Fruit fly (Drosophila melanogaster) whole organism, embryonic: ENCODE results near the gene CG9948.

Experiments used
- Adf1 ChIP-seq: fragments of 200-800 bp; sonication (Bioruptor generic); IDR thresholded peaks from 2 replicates; pipeline ENCODE4 v1.3.6; 2022; ENCODE audit warnings: missing biosample characterization, missing genetic modification characterization
- CG10209 ChIP-seq: fragments of 200-800 bp; sonication (Bioruptor generic); optimal IDR thresholded peaks from 3 replicates; lab custom pipeline; 2017; ENCODE audit warnings: missing biosample characterization, mild to moderate bottlenecking, missing genetic modification characterization, missing genetic modification reagents
- CG10543 ChIP-seq: fragments of 200-800 bp; sonication (Bioruptor generic); optimal IDR thresholded peaks from 3 replicates; lab custom pipeline; 2017; ENCODE audit warnings: missing biosample characterization, mild to moderate bottlenecking, missing genetic modification characterization, moderate library complexity
- CG12744 ChIP-seq: fragments of 200-800 bp; sonication (Bioruptor generic); optimal IDR thresholded peaks from 2 replicates; lab custom pipeline; 2016; ENCODE audit warnings: missing biosample characterization, missing genetic modification characterization
- CG15011 ChIP-seq: fragments of 200-800 bp; sonication (Bioruptor generic); optimal IDR thresholded peaks from 3 replicates; lab custom pipeline; 2018; ENCODE audit warnings: missing biosample characterization, mild to moderate bottlenecking, missing genetic modification characterization
- CG1529 ChIP-seq: fragments of 200-800 bp; sonication (Bioruptor generic); optimal IDR thresholded peaks from 3 replicates; lab custom pipeline; 2018; ENCODE audit warnings: missing biosample characterization, missing genetic modification characterization
- CG17361 ChIP-seq: fragments of 200-800 bp; sonication (Bioruptor generic); IDR thresholded peaks from 3 replicates; pipeline ENCODE4 v1.3.6; 2022; ENCODE audit warnings: missing biosample characterization, missing genetic modification characterization
- CG17568 ChIP-seq: fragments of 200-800 bp; sonication (Bioruptor generic); optimal IDR thresholded peaks from 2 replicates; lab custom pipeline; 2018; ENCODE audit warnings: missing biosample characterization, mild to moderate bottlenecking, missing genetic modification characterization, moderate library complexity
- CG1832 ChIP-seq: fragments of 200-800 bp; sonication (Bioruptor generic); optimal IDR thresholded peaks from 2 replicates; lab custom pipeline; 2017; ENCODE audit warnings: missing biosample characterization, mild to moderate bottlenecking, missing genetic modification characterization, inconsistent platforms
- CG2199 ChIP-seq: fragments of 200-800 bp; sonication (Bioruptor generic); IDR thresholded peaks from 3 replicates; pipeline ENCODE4 v1.3.6; 2022; ENCODE audit warnings: missing biosample characterization, missing genetic modification characterization
- CG2712 ChIP-seq: fragments of 200-800 bp; optimal IDR thresholded peaks from 3 replicates; lab custom pipeline; 2019; ENCODE audit warnings: missing biosample characterization, mild to moderate bottlenecking, missing genetic modification characterization, moderate library complexity
- CG3995 ChIP-seq: fragments of 200-800 bp; sonication (Bioruptor generic); optimal IDR thresholded peaks from 3 replicates; lab custom pipeline; 2016; ENCODE audit warnings: missing biosample characterization, missing genetic modification characterization
- CG42726 ChIP-seq: fragments of 200-800 bp; sonication (Bioruptor generic); IDR thresholded peaks from 2 replicates; pipeline ENCODE4 v1.3.6; 2022; ENCODE audit warnings: missing biosample characterization, missing genetic modification characterization; ENCODE audit not compliant: partially characterized antibody
- CG43689 ChIP-seq: fragments of 200-800 bp; sonication (Bioruptor generic); IDR thresholded peaks from 2 replicates; pipeline ENCODE4 v1.3.6; 2022; ENCODE audit warnings: missing biosample characterization, missing genetic modification characterization
- CG6254 ChIP-seq: fragments of 200-800 bp; sonication (Bioruptor generic); optimal IDR thresholded peaks from 3 replicates; lab custom pipeline; 2017; ENCODE audit warnings: mild to moderate bottlenecking, missing biosample characterization, missing genetic modification reagents, missing genetic modification characterization
- CkIIα-i1 ChIP-seq: fragments of 200-800 bp; sonication (Bioruptor generic); IDR thresholded peaks from 2 replicates; pipeline ENCODE4 v1.3.6; 2022; ENCODE audit warnings: missing biosample characterization, missing genetic modification characterization
- Dfd ChIP-seq, 2 experiments: fragments of >200 bp; optimal IDR thresholded peaks; 2 replicates each; lab custom pipeline; 2017; ENCODE audit warnings: missing biosample characterization in 2 of 2, missing genetic modification characterization in 2 of 2
- Dref ChIP-seq: fragments of 200-800 bp; sonication (Bioruptor generic); IDR thresholded peaks from 2 replicates; pipeline ENCODE4 v1.3.6; 2022; ENCODE audit warnings: missing biosample characterization, missing genetic modification characterization
- ERR ChIP-seq: fragments of 200-800 bp; sonication (Bioruptor generic); optimal IDR thresholded peaks from 2 replicates; lab custom pipeline; 2016; ENCODE audit warnings: missing biosample characterization, missing genetic modification characterization
- Eip74EF ChIP-seq, 2 experiments: fragments of 200-800 bp in 1 of 2; fragments of >200 bp in 1 of 2; sonication (Bioruptor generic) in 1 of 2; optimal IDR thresholded peaks; 2 replicates each; lab custom pipeline; 2017 to 2019; ENCODE audit warnings: missing biosample characterization in 2 of 2, missing genetic modification characterization in 2 of 2, mild to moderate bottlenecking in 1 of 2, moderate library complexity in 1 of 2
- Fer3 ChIP-seq: fragments of 200-800 bp; sonication (Bioruptor generic); optimal IDR thresholded peaks from 2 replicates; lab custom pipeline; 2018; ENCODE audit warnings: missing biosample characterization, mild to moderate bottlenecking, missing genetic modification characterization, moderate library complexity
- GATAe ChIP-seq: fragments of 200-800 bp; sonication (Bioruptor generic); conservative IDR thresholded peaks from 2 replicates; pipeline ENCODE4 v1.3.6; 2022; ENCODE audit warnings: missing biosample characterization, missing genetic modification characterization
- HmgD ChIP-seq: fragments of 200-800 bp; sonication (Bioruptor generic); optimal IDR thresholded peaks from 3 replicates; lab custom pipeline; 2016; ENCODE audit warnings: missing biosample characterization, missing genetic modification characterization
- Hr3 ChIP-seq: fragments of 200-800 bp; sonication (Bioruptor generic); optimal IDR thresholded peaks from 3 replicates; lab custom pipeline; 2016; ENCODE audit warnings: missing biosample characterization, missing genetic modification characterization
- Lim3 ChIP-seq: fragments of 200-800 bp; sonication (Bioruptor generic); IDR thresholded peaks from 2 replicates; pipeline ENCODE4 v1.3.6; 2022; ENCODE audit warnings: missing biosample characterization, missing genetic modification characterization
- MBD-R2 ChIP-seq: fragments of 200-800 bp; sonication (Bioruptor generic); IDR thresholded peaks from 2 replicates; pipeline ENCODE4 v1.3.6; 2022; ENCODE audit warnings: missing biosample characterization, missing genetic modification characterization
- Med ChIP-seq: fragments of 200-800 bp; sonication (Bioruptor generic); peaks from one replicate; lab custom pipeline; 2016; ENCODE audit warnings: missing biosample characterization, missing genetic modification characterization, mild to moderate bottlenecking, inconsistent platforms, moderate library complexity
- Nf-YC ChIP-seq: fragments of 200-800 bp; optimal IDR thresholded peaks from 3 replicates; lab custom pipeline; 2019; ENCODE audit warnings: missing biosample characterization, mild to moderate bottlenecking, missing genetic modification characterization, moderate library complexity
- NfI ChIP-seq: fragments of 200-800 bp; sonication (Bioruptor generic); optimal IDR thresholded peaks from 3 replicates; lab custom pipeline; 2018; ENCODE audit warnings: missing biosample characterization, mild to moderate bottlenecking, missing genetic modification characterization, moderate library complexity
- Sin3A ChIP-seq: fragments of >200 bp; optimal IDR thresholded peaks from 2 replicates; lab custom pipeline; 2018
- Usf ChIP-seq: fragments of 200-800 bp; sonication (Bioruptor generic); optimal IDR thresholded peaks from 2 replicates; lab custom pipeline; 2017; ENCODE audit warnings: missing genotype, missing biosample characterization, missing genetic modification characterization
- ash1 ChIP-seq: fragments of 200-800 bp; sonication (Bioruptor generic); optimal IDR thresholded peaks from 2 replicates; lab custom pipeline; 2018; ENCODE audit warnings: missing biosample characterization, mild to moderate bottlenecking, missing genetic modification characterization
- bbx ChIP-seq: fragments of 200-800 bp; sonication (Bioruptor generic); IDR thresholded peaks from 2 replicates; pipeline ENCODE4 v1.3.6; 2022; ENCODE audit warnings: missing biosample characterization, missing genetic modification characterization; ENCODE audit not compliant: partially characterized antibody
- bcd ChIP-seq: fragments of 200-800 bp; sonication (Bioruptor generic); optimal IDR thresholded peaks from 2 replicates; lab custom pipeline; 2017; ENCODE audit warnings: missing biosample characterization, mild to moderate bottlenecking, missing genetic modification characterization
- bigmax ChIP-seq: fragments of 200-800 bp; sonication (Bioruptor generic); optimal IDR thresholded peaks from 2 replicates; lab custom pipeline; 2018; ENCODE audit warnings: missing biosample characterization, mild to moderate bottlenecking, missing genetic modification characterization
- chn ChIP-seq: fragments of 200-800 bp; sonication (Bioruptor generic); optimal IDR thresholded peaks from 2 replicates; lab custom pipeline; 2016; ENCODE audit warnings: missing biosample characterization, missing genetic modification characterization
- disco-r ChIP-seq: fragments of 200-800 bp; sonication (Bioruptor generic); optimal IDR thresholded peaks from 2 replicates; lab custom pipeline; 2016; ENCODE audit warnings: missing biosample characterization, missing genetic modification characterization
- dysf ChIP-seq: fragments of 200-800 bp; sonication (Bioruptor generic); IDR thresholded peaks from 3 replicates; pipeline ENCODE4 v1.3.6; 2022; ENCODE audit warnings: missing biosample characterization, missing genetic modification characterization
- exex ChIP-seq: fragments of 200-800 bp; sonication (Bioruptor generic); optimal IDR thresholded peaks from 4 replicates; lab custom pipeline; 2018; ENCODE audit warnings: missing biosample characterization, mild to moderate bottlenecking, missing genetic modification characterization, moderate library complexity
- fd96Cb ChIP-seq: fragments of 200-800 bp; sonication (Bioruptor generic); optimal IDR thresholded peaks from 2 replicates; lab custom pipeline; 2018; ENCODE audit warnings: missing biosample characterization, mild to moderate bottlenecking, missing genetic modification characterization, moderate library complexity
- ftz-f1 ChIP-seq: fragments of 200-800 bp; sonication (Bioruptor generic); optimal IDR thresholded peaks from 2 replicates; lab custom pipeline; 2016; ENCODE audit warnings: missing biosample characterization, missing genetic modification characterization
- grn ChIP-seq: fragments of 200-800 bp; sonication (Bioruptor generic); optimal IDR thresholded peaks from 3 replicates; lab custom pipeline; 2017; ENCODE audit warnings: missing biosample characterization, missing genetic modification characterization
- her ChIP-seq: fragments of 200-800 bp; sonication (Bioruptor generic); optimal IDR thresholded peaks from 2 replicates; lab custom pipeline; 2016; ENCODE audit warnings: missing biosample characterization, missing genetic modification characterization
- ken ChIP-seq: fragments of 200-800 bp; sonication (Bioruptor generic); IDR thresholded peaks from 3 replicates; pipeline ENCODE4 v1.3.6; 2022; ENCODE audit warnings: missing biosample characterization, missing genetic modification characterization
- luna ChIP-seq: fragments of 200-800 bp; sonication (Bioruptor generic); optimal IDR thresholded peaks from 2 replicates; lab custom pipeline; 2016; ENCODE audit warnings: missing biosample characterization, missing genetic modification characterization
- odd ChIP-seq: fragments of 200-800 bp; sonication (Bioruptor generic); optimal IDR thresholded peaks from 2 replicates; lab custom pipeline; 2017; ENCODE audit warnings: missing biosample characterization, mild to moderate bottlenecking, missing genetic modification characterization
- org-1 ChIP-seq: fragments of 200-800 bp; sonication (Bioruptor generic); optimal IDR thresholded peaks from 2 replicates; lab custom pipeline; 2017; ENCODE audit warnings: missing biosample characterization, missing genetic modification characterization
- pho ChIP-seq: fragments of 200-800 bp; sonication (Bioruptor generic); optimal IDR thresholded peaks from 2 replicates; lab custom pipeline; 2016; ENCODE audit warnings: missing biosample characterization, missing genetic modification characterization
- slou ChIP-seq: fragments of 200-800 bp; sonication (Bioruptor generic); optimal IDR thresholded peaks from 3 replicates; lab custom pipeline; 2016; ENCODE audit warnings: missing biosample characterization, missing genetic modification characterization
- tx ChIP-seq: fragments of 200-800 bp; sonication (Bioruptor generic); optimal IDR thresholded peaks from 2 replicates; lab custom pipeline; 2016; ENCODE audit warnings: missing biosample characterization, missing genetic modification characterization

Gene CG9948

DNA sequence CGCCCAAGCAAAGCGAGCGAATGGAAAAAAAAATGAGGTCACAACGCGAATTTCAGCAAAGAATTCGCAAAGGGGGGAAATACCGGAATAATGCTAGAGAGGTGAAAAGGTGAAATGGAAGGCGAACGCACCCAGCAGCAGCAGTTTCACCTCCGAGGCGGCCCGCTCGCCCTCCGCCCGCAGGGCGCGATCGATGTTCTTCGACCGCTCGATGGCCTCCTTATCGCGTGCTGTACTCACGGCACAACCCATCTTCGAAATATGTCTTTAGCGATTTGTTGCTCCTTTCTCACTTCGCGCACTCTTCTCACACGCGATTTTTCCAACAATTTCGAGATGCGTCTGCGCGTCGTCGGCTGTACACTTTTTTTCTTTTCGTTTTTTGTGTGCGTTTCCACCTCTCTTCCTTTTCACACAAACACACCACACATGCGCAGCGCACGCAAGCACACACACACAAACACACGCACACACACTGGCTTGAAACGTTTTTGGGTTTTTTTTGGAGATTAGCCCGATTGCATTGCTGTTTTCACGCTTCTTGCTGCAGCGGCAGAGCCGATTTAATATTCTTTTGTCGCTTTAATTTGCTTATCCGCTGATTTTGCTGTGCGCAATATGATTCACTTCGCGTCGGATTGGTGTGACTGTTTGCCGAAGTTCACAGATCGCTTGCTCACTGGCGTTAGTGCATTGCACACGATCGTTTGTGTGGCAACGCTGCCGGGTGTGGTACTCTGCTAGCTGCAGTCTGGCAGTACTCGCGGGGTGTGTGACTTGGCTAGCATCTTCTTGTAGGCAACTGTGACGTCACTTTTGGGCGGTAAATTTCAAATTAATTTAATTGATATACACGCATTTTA, 23.8 kb downstream of the CG9948 start, which contains the start of gene Galphai (continued):
- TF ChIP-seq her (GFP tag; lab: Kevin White, UChicago) = peak; percentile 64
- peak; percentile 52 for TF ChIP-seq CG2712 (tag; lab: Kevin White, UChicago)
- peak; percentile 31 for TF ChIP-seq CG12744 (GFP tag; lab: Kevin White, UChicago)
- peak; percentile 49; the same call in 1 of the 2 replicates for TF ChIP-seq Adf1 (GFP tag; lab: Robert Waterston, UW)
- no peak for TF ChIP-seq CG15011 (GFP tag; lab: Kevin White, UChicago)
- no peak for TF ChIP-seq exex (tag; lab: Kevin White, UChicago)
- no peak for TF ChIP-seq GATAe
- no peak for TF ChIP-seq Eip74EF (GFP tag; optimal IDR thresholded peaks at IDR 0.05; lab: Kevin White, UChicago)
- TF ChIP-seq org-1 (GFP tag; lab: Kevin White, UChicago) = no peak
- TF ChIP-seq Dfd (GFP tag; optimal IDR thresholded peaks at IDR 0.05; lab: Kevin White, UChicago) = no peak
- TF ChIP-seq grn (GFP tag; lab: Kevin White, UChicago) = peak; percentile 49
- no peak for TF ChIP-seq CG1832
- no peak for TF ChIP-seq CG10209
- peak; percentile 60 for TF ChIP-seq CG42726 (GFP tag; lab: Robert Waterston, UW)
- TF ChIP-seq ash1 (GFP tag; lab: Kevin White, UChicago) = peak; percentile 24
- TF ChIP-seq ftz-f1 (GFP tag; lab: Kevin White, UChicago) = peak; percentile 51
- TF ChIP-seq HmgD = peak; percentile 92
- no peak for TF ChIP-seq CG43689 (GFP tag; lab: Robert Waterston, UW)
- peak; percentile 44 for TF ChIP-seq luna (GFP tag; lab: Kevin White, UChicago)
- TF ChIP-seq bcd (GFP tag; lab: Kevin White, UChicago) = peak; percentile 1
- TF ChIP-seq Fer3 (tag; lab: Kevin White, UChicago) = no peak
- TF ChIP-seq tx (GFP tag; lab: Kevin White, UChicago) = no peak
- TF ChIP-seq CG10543 (GFP tag; lab: Kevin White, UChicago) = peak; percentile 13
- TF ChIP-seq fd96Cb (tag; lab: Kevin White, UChicago) = no peak
- no peak for TF ChIP-seq Usf
- no peak for TF ChIP-seq CG1529
- TF ChIP-seq MBD-R2 (GFP tag; lab: Robert Waterston, UW) = peak; percentile 63
- peak; percentile 43 for TF ChIP-seq bbx (GFP tag; lab: Robert Waterston, UW)
- peak; percentile 46 for TF ChIP-seq pho (GFP tag; lab: Kevin White, UChicago)
- TF ChIP-seq CG6254 (GFP tag; lab: Kevin White, UChicago) = no peak
- TF ChIP-seq Med (GFP tag; lab: Kevin White, UChicago) = peak; percentile 95
- TF ChIP-seq CG2199 = 0 out of 3 replicates have a peak, but pooled peaks have one; percentile 20
- no peak for TF ChIP-seq NfI (GFP tag; lab: Kevin White, UChicago)
- TF ChIP-seq CG17568 = no peak
- no peak for TF ChIP-seq CG17361 (GFP tag; lab: Robert Waterston, UW)
- TF ChIP-seq bigmax (GFP tag; lab: Kevin White, UChicago) = no peak
- TF ChIP-seq Dref (GFP tag; lab: Robert Waterston, UW) = peak; percentile 53
- TF ChIP-seq Lim3 (GFP tag; lab: Robert Waterston, UW) = no peak
- no peak for TF ChIP-seq slou (GFP tag; lab: Kevin White, UChicago)
- TF ChIP-seq CkIIα-i1 (GFP tag; lab: Robert Waterston, UW) = no peak
- TF ChIP-seq dysf = peak; percentile 6; the same call in 1 of the 3 replicates
- TF ChIP-seq ken (GFP tag; lab: Robert Waterston, UW) = peak; percentile 59; the same call in 1 of the 3 replicates
- no peak for TF ChIP-seq odd (GFP tag; lab: Kevin White, UChicago)
- TF ChIP-seq Sin3A (lab: Kevin White, UChicago) = peak; percentile 88
- TF ChIP-seq chn = no peak
- TF ChIP-seq Hr3 (GFP tag; lab: Kevin White, UChicago) = no peak
- TF ChIP-seq disco-r (GFP tag; lab: Kevin White, UChicago) = no peak
- peak; percentile 47 for TF ChIP-seq ERR
- peak; percentile 69 for TF ChIP-seq Nf-YC (tag; lab: Kevin White, UChicago)
- no peak for TF ChIP-seq CG3995 (GFP tag; lab: Kevin White, UChicago)
